Worm (Caenorhabditis elegans) whole organism, L4 larva: ENCODE measurements around the gene B0478.3.

Source experiments
- F10B5.3 ChIP-seq: sonication (generic microtip); optimal IDR thresholded peaks from 2 replicates; lab custom pipeline; 2016; ENCODE audit warnings: mild to moderate bottlenecking, missing genetic modification characterization, missing compliant biosample characterization
- F49E8.2 ChIP-seq: sonication (generic microtip); optimal IDR thresholded peaks from 2 replicates; lab custom pipeline; 2016; ENCODE audit warnings: missing compliant biosample characterization, mild to moderate bottlenecking, missing genetic modification characterization, borderline replicate concordance
- T20F7.1 ChIP-seq: fragments of 200-800 bp; sonication (Bioruptor generic); optimal IDR thresholded peaks from 2 replicates; lab custom pipeline; 2018; ENCODE audit warnings: mild to moderate bottlenecking, missing genetic modification characterization, missing compliant biosample characterization
- Y48G9A.11 ChIP-seq: fragments of 200-800 bp; sonication (Bioruptor generic); IDR thresholded peaks from 2 replicates; pipeline ENCODE4 v1.3.6; 2022; ENCODE audit warnings: missing genetic modification reagents, missing genetic modification characterization, missing compliant biosample characterization
- Y75B8A.6 ChIP-seq: fragments of 200-800 bp; sonication (Bioruptor generic); IDR thresholded peaks from 2 replicates; pipeline ENCODE4 v1.3.6; 2022; ENCODE audit warnings: missing genetic modification reagents, missing genetic modification characterization, missing compliant biosample characterization
- ZK337.2 ChIP-seq: fragments of 200-800 bp; sonication (Bioruptor generic); IDR thresholded peaks from 2 replicates; pipeline ENCODE4 v1.3.6; 2022; ENCODE audit warnings: missing genetic modification reagents, missing genetic modification characterization, missing compliant biosample characterization
- aha-1 ChIP-seq: fragments of 150-350 bp; peaks from one replicate; lab custom pipeline; 2014; ENCODE audit warnings: missing biosample characterization, missing genetic modification characterization
- aly-2 ChIP-seq: sonication (generic microtip); optimal IDR thresholded peaks from 2 replicates; lab custom pipeline; 2018; ENCODE audit warnings: missing biosample characterization, missing genetic modification characterization
- ama-1 ChIP-seq: fragments of 150-350 bp; optimal IDR thresholded peaks from 2 replicates; lab custom pipeline; 2014; ENCODE audit warnings: inconsistent platforms, mixed read lengths
- arid-1 ChIP-seq: fragments of 200-800 bp; sonication (Bioruptor generic); conservative IDR thresholded peaks from 2 replicates; pipeline ENCODE4 v1.3.6; 2022; ENCODE audit warnings: missing genetic modification reagents, missing genetic modification characterization, missing compliant biosample characterization
- attf-4 ChIP-seq: sonication (generic microtip); optimal IDR thresholded peaks from 3 replicates; lab custom pipeline; 2017; ENCODE audit warnings: missing biosample characterization, missing genetic modification characterization
- ceh-20 ChIP-seq: fragments of 200-800 bp; sonication (Bioruptor generic); IDR thresholded peaks from 2 replicates; pipeline ENCODE4 v1.3.6; 2022; ENCODE audit warnings: missing genetic modification reagents, missing genetic modification characterization, missing compliant biosample characterization
- ceh-28 ChIP-seq: fragments of 150-350 bp; optimal IDR thresholded peaks from 2 replicates; lab custom pipeline; 2014; ENCODE audit warnings: missing biosample characterization, missing genetic modification reagents, missing genetic modification characterization
- ceh-44 ChIP-seq: fragments of 200-800 bp; sonication (Bioruptor generic); IDR thresholded peaks from 2 replicates; pipeline ENCODE4 v1.3.6; 2022; ENCODE audit warnings: missing genetic modification reagents, missing genetic modification characterization, missing compliant biosample characterization
- ceh-82 ChIP-seq: sonication (generic microtip); optimal IDR thresholded peaks from 2 replicates; lab custom pipeline; 2017; ENCODE audit warnings: missing biosample characterization, missing genetic modification characterization
- ces-1 ChIP-seq: fragments of 150-350 bp; sonication (generic microtip); optimal IDR thresholded peaks from 4 replicates; lab custom pipeline; 2014; ENCODE audit warnings: missing biosample characterization, missing genetic modification reagents, missing genetic modification characterization
- cey-2 ChIP-seq: sonication (generic microtip); optimal IDR thresholded peaks from 3 replicates; lab custom pipeline; 2017; ENCODE audit warnings: missing genetic modification characterization, mild to moderate bottlenecking, missing compliant biosample characterization, antibody characterized with exemption, borderline replicate concordance; ENCODE audit not compliant: insufficient read depth
- ctbp-1 ChIP-seq: fragments of 200-800 bp; sonication (Bioruptor generic); IDR thresholded peaks from 2 replicates; pipeline ENCODE4 v1.3.6; 2022; ENCODE audit warnings: missing genetic modification reagents, missing genetic modification characterization, missing compliant biosample characterization
- daf-12 ChIP-seq: fragments of 150-350 bp; optimal IDR thresholded peaks from 2 replicates; lab custom pipeline; 2014; ENCODE audit warnings: missing biosample characterization, missing genetic modification reagents, missing genetic modification characterization
- daf-19 ChIP-seq: fragments of 200-800 bp; sonication (Bioruptor generic); conservative IDR thresholded peaks from 2 replicates; pipeline ENCODE4 v1.3.6; 2022; ENCODE audit warnings: missing genetic modification characterization, missing compliant biosample characterization
- daf-8 ChIP-seq: fragments of 200-800 bp; sonication (Bioruptor generic); IDR thresholded peaks from 2 replicates; pipeline ENCODE4 v1.3.6; 2022; ENCODE audit warnings: missing genetic modification characterization, missing compliant biosample characterization
- dmd-6 ChIP-seq: fragments of 200-800 bp; sonication (Bioruptor generic); IDR thresholded peaks from 2 replicates; pipeline ENCODE4 v1.3.6; 2022; ENCODE audit warnings: missing genetic modification reagents, missing genetic modification characterization, missing compliant biosample characterization
- egl-27 ChIP-seq: sonication (generic microtip); optimal IDR thresholded peaks from 3 replicates; lab custom pipeline; 2017; ENCODE audit warnings: missing biosample characterization, missing genetic modification reagents, missing genetic modification characterization
- egl-43 ChIP-seq: fragments of 200-800 bp; sonication (Bioruptor generic); IDR thresholded peaks from 2 replicates; pipeline ENCODE4 v1.3.6; 2022; ENCODE audit warnings: missing genetic modification reagents, missing genetic modification characterization, missing compliant biosample characterization
- fkh-10 ChIP-seq: fragments of 150-350 bp; optimal IDR thresholded peaks from 2 replicates; lab custom pipeline; 2014; ENCODE audit warnings: missing biosample characterization, missing genetic modification reagents, missing genetic modification characterization
- fos-1 ChIP-seq: fragments of 150-350 bp; optimal IDR thresholded peaks from 2 replicates; lab custom pipeline; 2014; ENCODE audit warnings: missing biosample characterization, missing genetic modification characterization
- gei-8 ChIP-seq: fragments of 200-800 bp; sonication (Bioruptor generic); optimal IDR thresholded peaks from 2 replicates; lab custom pipeline; 2018; ENCODE audit warnings: mild to moderate bottlenecking, missing genetic modification characterization, missing compliant biosample characterization
- hlh-30 ChIP-seq: sonication (generic microtip); optimal IDR thresholded peaks from 2 replicates; lab custom pipeline; 2017; ENCODE audit warnings: antibody characterized with exemption, mild to moderate bottlenecking, missing genetic modification characterization, missing compliant biosample characterization; ENCODE audit not compliant: insufficient read depth
- hmg-1.1 ChIP-seq: fragments of 200-800 bp; sonication (Bioruptor generic); IDR thresholded peaks from 2 replicates; pipeline ENCODE4 v1.3.6; 2022; ENCODE audit warnings: missing genetic modification reagents, missing genetic modification characterization, missing compliant biosample characterization
- lin-29 ChIP-seq: fragments of 200-800 bp; sonication (Bioruptor generic); IDR thresholded peaks from 2 replicates; pipeline ENCODE4 v1.3.6; 2022; ENCODE audit warnings: missing genetic modification reagents, missing genetic modification characterization, missing compliant biosample characterization
- lin-39 ChIP-seq: fragments of 150-350 bp; optimal IDR thresholded peaks from 2 replicates; lab custom pipeline; 2014; ENCODE audit warnings: missing biosample characterization, missing genetic modification reagents, missing genetic modification characterization
- lir-3 ChIP-seq: sonication (generic microtip); optimal IDR thresholded peaks from 2 replicates; lab custom pipeline; 2016; ENCODE audit warnings: mild to moderate bottlenecking, missing genetic modification characterization, missing compliant biosample characterization
- lsy-2 ChIP-seq, 2 experiments: fragments of 150-350 bp in 1 of 2; sonication (generic microtip) in 1 of 2; optimal IDR thresholded peaks; 2 replicates each; lab custom pipeline; 2014 to 2017; ENCODE audit warnings: missing biosample characterization in 2 of 2, missing genetic modification characterization in 2 of 2
- madf-9 ChIP-seq: fragments of 200-800 bp; sonication (Bioruptor generic); conservative IDR thresholded peaks from 2 replicates; pipeline ENCODE4 v1.3.6; 2022; ENCODE audit warnings: missing genetic modification reagents, missing genetic modification characterization, missing compliant biosample characterization
- mdl-1 ChIP-seq, 2 experiments: fragments of 150-350 bp in 1 of 2; sonication (generic microtip) in 1 of 2; optimal IDR thresholded peaks; 2 replicates each; lab custom pipeline; 2014 to 2017; ENCODE audit warnings: missing biosample characterization in 2 of 2, missing genetic modification characterization in 2 of 2
- mep-1 ChIP-seq: fragments of 150-350 bp; sonication (generic microtip); optimal IDR thresholded peaks from 3 replicates; lab custom pipeline; 2014; ENCODE audit warnings: missing biosample characterization, missing genetic modification characterization
- mes-2 ChIP-seq: sonication (generic microtip); optimal IDR thresholded peaks from 2 replicates; lab custom pipeline; 2016; ENCODE audit warnings: missing genotype, mild to moderate bottlenecking, missing genetic modification characterization, missing compliant biosample characterization; ENCODE audit not compliant: poor library complexity, severe bottlenecking
- nhr-10 ChIP-seq: fragments of 150-350 bp; optimal IDR thresholded peaks from 2 replicates; lab custom pipeline; 2014; ENCODE audit warnings: missing biosample characterization, missing genetic modification characterization
- nhr-42 ChIP-seq: fragments of 200-800 bp; sonication (Bioruptor generic); IDR thresholded peaks from 2 replicates; pipeline ENCODE4 v1.3.6; 2022; ENCODE audit warnings: missing genetic modification characterization, missing compliant biosample characterization
- nhr-48 ChIP-seq: sonication (generic microtip); optimal IDR thresholded peaks from 2 replicates; lab custom pipeline; 2016; ENCODE audit warnings: mild to moderate bottlenecking, missing genetic modification characterization, missing compliant biosample characterization
- php-3 ChIP-seq: fragments of 200-800 bp; sonication (Bioruptor generic); IDR thresholded peaks from 2 replicates; pipeline ENCODE4 v1.3.6; 2022; ENCODE audit warnings: missing genetic modification reagents, missing genetic modification characterization, missing compliant biosample characterization
- pqm-1 ChIP-seq: sonication (generic microtip); optimal IDR thresholded peaks from 2 replicates; lab custom pipeline; 2017; ENCODE audit warnings: missing biosample characterization, missing genetic modification characterization
- set-16 ChIP-seq: fragments of 200-800 bp; sonication (Bioruptor generic); IDR thresholded peaks from 2 replicates; pipeline ENCODE4 v1.3.6; 2022; ENCODE audit warnings: missing genetic modification reagents, missing genetic modification characterization, missing compliant biosample characterization
- snpc-4 ChIP-seq: fragments of 150-350 bp; optimal IDR thresholded peaks from 2 replicates; lab custom pipeline; 2014; ENCODE audit warnings: missing biosample characterization, missing genetic modification characterization
- spr-3 ChIP-seq: fragments of 200-800 bp; sonication (Bioruptor generic); optimal IDR thresholded peaks from 2 replicates; lab custom pipeline; 2018; ENCODE audit warnings: mild to moderate bottlenecking, missing genetic modification characterization, missing compliant biosample characterization
- unc-130 ChIP-seq: sonication (generic microtip); optimal IDR thresholded peaks from 2 replicates; lab custom pipeline; 2016; ENCODE audit warnings: missing genetic modification reagents, missing genetic modification characterization, missing compliant biosample characterization
- unc-39 ChIP-seq: sonication (generic microtip); optimal IDR thresholded peaks from 2 replicates; lab custom pipeline; 2017; ENCODE audit warnings: missing biosample characterization, missing genetic modification characterization
- unc-62 ChIP-seq, 3 experiments: fragments of 150-350 bp in 1 of 3; sonication (generic microtip); optimal IDR thresholded peaks in 2 of 3; peaks in 1 of 3; 1 replicate in 1 of 3; 2 replicates in 2 of 3; lab custom pipeline; 2014 to 2017; ENCODE audit warnings: missing biosample characterization in 3 of 3, missing genetic modification characterization in 3 of 3, missing genetic modification reagents in 3 of 3, missing genotype in 1 of 3
- zip-2 ChIP-seq: fragments of 150-350 bp; optimal IDR thresholded peaks from 2 replicates; lab custom pipeline; 2014; ENCODE audit warnings: missing biosample characterization, missing genetic modification characterization
- ztf-11 ChIP-seq: fragments of 150-350 bp; optimal IDR thresholded peaks from 2 replicates; lab custom pipeline; 2014; ENCODE audit warnings: missing biosample characterization, missing genetic modification characterization

The B0478.3 gene

ce11 chrIV:6956668-6957067 is 7.7 kb downstream of the B0478.3 start:
- TF ChIP-seq lir-3 (tag; lab: Kevin White, UChicago): no peak
- no peak for TF ChIP-seq Y48G9A.11
- no peak for TF ChIP-seq daf-19
- no peak for TF ChIP-seq F49E8.2 (tag; lab: Kevin White, UChicago)
- 0 out of 2 replicates have a peak, but pooled peaks have one; percentile 17 for TF ChIP-seq ctbp-1 (GFP tag; lab: Robert Waterston, UW)
- TF ChIP-seq lsy-2 (tag; optimal IDR thresholded peaks at IDR 0.05; lab: Kevin White, UChicago): peak in 1 of 2 experiments; percentile 47
- TF ChIP-seq T20F7.1 (GFP tag; lab: Kevin White, UChicago): no peak
- 0 out of 2 replicates have a peak, but pooled peaks have one; percentile 15 for TF ChIP-seq dmd-6 (GFP tag; lab: Robert Waterston, UW)
- peak; percentile 25 for TF ChIP-seq aha-1 (tag; lab: Kevin White, UChicago)
- no peak for TF ChIP-seq nhr-48 (tag; lab: Kevin White, UChicago)
- TF ChIP-seq fkh-10 (GFP tag; lab: Kevin White, UChicago): peak; percentile 83
- TF ChIP-seq spr-3: no peak
- TF ChIP-seq hlh-30 (tag; lab: Kevin White, UChicago): peak; percentile 50
- TF ChIP-seq ztf-11: no peak
- no peak for TF ChIP-seq lin-29 (GFP tag; lab: Robert Waterston, UW)
- no peak for TF ChIP-seq Y75B8A.6 (GFP tag; lab: Robert Waterston, UW)
- TF ChIP-seq mep-1 (tag; lab: Kevin White, UChicago): peak; percentile 27
- no peak for TF ChIP-seq lin-39
- peak; percentile 78 for TF ChIP-seq ces-1 (GFP tag; lab: Kevin White, UChicago)
- no peak for TF ChIP-seq ceh-44
- TF ChIP-seq aly-2 (tag; lab: Kevin White, UChicago): no peak
- no peak for TF ChIP-seq daf-8 (GFP tag; lab: Robert Waterston, UW)
- no peak for TF ChIP-seq php-3 (GFP tag; lab: Robert Waterston, UW)
- TF ChIP-seq unc-62 (GFP tag; optimal IDR thresholded peaks at IDR 0.05 in 1 of 2; lab: Kevin White, UChicago): peak in 1 of 2 experiments; percentile 1
- no peak for TF ChIP-seq unc-62 (tag; optimal IDR thresholded peaks at IDR 0.05; lab: Kevin White, UChicago)

DNA sequence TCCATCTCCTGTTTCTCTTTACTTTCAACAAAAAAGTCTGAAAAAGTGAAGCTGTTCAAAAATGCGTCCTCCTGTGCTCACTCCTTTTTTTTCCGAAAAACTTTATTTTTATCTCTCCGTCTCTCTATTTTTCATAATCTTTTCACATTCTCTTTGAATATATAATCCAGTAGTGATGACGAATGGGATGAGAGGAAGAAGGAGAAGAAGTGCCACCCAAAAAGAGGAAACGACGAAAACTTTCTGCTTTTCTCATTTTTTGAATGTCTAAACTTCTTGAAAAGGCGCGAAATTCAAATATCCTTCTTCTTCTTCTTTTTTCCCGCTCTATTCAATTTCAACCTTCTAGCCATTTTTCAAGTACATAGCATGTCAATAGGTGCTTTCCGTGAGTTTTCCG is 9.7 kb downstream of the B0478.3 start:
- no peak for TF ChIP-seq ceh-82 (tag; lab: Kevin White, UChicago)
- TF ChIP-seq set-16 (GFP tag; lab: Robert Waterston, UW): no peak
- no peak for TF ChIP-seq egl-43 (GFP tag; lab: Robert Waterston, UW)
- TF ChIP-seq ctbp-1 (GFP tag; lab: Robert Waterston, UW): 0 out of 2 replicates have a peak, but pooled peaks have one; percentile 35
- TF ChIP-seq nhr-42 (GFP tag; lab: Robert Waterston, UW): no peak
- no peak for TF ChIP-seq madf-9 (GFP tag; lab: Robert Waterston, UW)
- no peak for TF ChIP-seq zip-2 (tag; lab: Kevin White, UChicago)
- TF ChIP-seq unc-39 (tag; lab: Kevin White, UChicago): no peak
- TF ChIP-seq lsy-2 (tag; optimal IDR thresholded peaks at IDR 0.05; lab: Kevin White, UChicago): peak in 1 of 2 experiments; percentile 0
- no peak for TF ChIP-seq unc-130 (GFP tag; lab: Kevin White, UChicago)
- no peak for TF ChIP-seq cey-2 (tag; lab: Kevin White, UChicago)
- no peak for TF ChIP-seq gei-8 (GFP tag; lab: Kevin White, UChicago)
- no peak for TF ChIP-seq snpc-4 (tag; lab: Kevin White, UChicago)
- TF ChIP-seq F10B5.3 (tag; lab: Kevin White, UChicago): no peak
- TF ChIP-seq fos-1 (tag; lab: Kevin White, UChicago): no peak
- no peak for TF ChIP-seq ceh-20 (GFP tag; lab: Robert Waterston, UW)
- no peak for TF ChIP-seq ZK337.2 (GFP tag; lab: Robert Waterston, UW)
- TF ChIP-seq ceh-28 (tag; lab: Kevin White, UChicago): no peak
- TF ChIP-seq pqm-1 (tag; lab: Kevin White, UChicago): no peak
- TF ChIP-seq ztf-11: no peak
- no peak for TF ChIP-seq F49E8.2 (tag; lab: Kevin White, UChicago)
- TF ChIP-seq mes-2: no peak
- TF ChIP-seq attf-4 (tag; lab: Kevin White, UChicago): no peak
- no peak for TF ChIP-seq arid-1 (GFP tag; lab: Robert Waterston, UW)
- no peak for TF ChIP-seq ama-1 (lab: Kevin White, UChicago)
- TF ChIP-seq hmg-1.1: no peak
- TF ChIP-seq nhr-48 (tag; lab: Kevin White, UChicago): no peak
- no peak for TF ChIP-seq daf-12 (tag; lab: Kevin White, UChicago)
- TF ChIP-seq nhr-10 (tag; lab: Kevin White, UChicago): no peak
- no peak for TF ChIP-seq mdl-1 (tag; optimal IDR thresholded peaks at IDR 0.05; lab: Kevin White, UChicago)
- TF ChIP-seq lin-29 (GFP tag; lab: Robert Waterston, UW): no peak
- no peak for TF ChIP-seq egl-27 (tag; lab: Kevin White, UChicago)
- peak; percentile 96 for TF ChIP-seq fkh-10 (GFP tag; lab: Kevin White, UChicago)
